Worm (Caenorhabditis elegans) whole organism, L2 larva: Measurements from ENCODE around the gene set-2.

Source experiments
- C34F6.9 ChIP-seq: fragments of 150-350 bp; optimal IDR thresholded peaks from 2 replicates; lab custom pipeline; 2014; ENCODE audit warnings: missing biosample characterization, missing genetic modification characterization
- F13H6.1 ChIP-seq: sonication (generic microtip); optimal IDR thresholded peaks from 2 replicates; lab custom pipeline; 2016; ENCODE audit warnings: missing genetic modification characterization, missing compliant biosample characterization
- R02D3.7 ChIP-seq: fragments of 150-350 bp; optimal IDR thresholded peaks from 2 replicates; lab custom pipeline; 2014; ENCODE audit warnings: missing biosample characterization, missing genetic modification characterization
- Y55F3AM.14 ChIP-seq: fragments of 200-800 bp; sonication (Bioruptor generic); optimal IDR thresholded peaks from 2 replicates; lab custom pipeline; 2018; ENCODE audit warnings: mild to moderate bottlenecking, missing genetic modification characterization, missing compliant biosample characterization
- ZK546.5 ChIP-seq: sonication (generic microtip); optimal IDR thresholded peaks from 2 replicates; lab custom pipeline; 2017; ENCODE audit warnings: missing biosample characterization, missing genetic modification characterization
- alr-1 ChIP-seq: fragments of 150-350 bp; optimal IDR thresholded peaks from 2 replicates; lab custom pipeline; 2014; ENCODE audit warnings: missing biosample characterization, missing genetic modification characterization
- blmp-1 ChIP-seq: sonication (generic microtip); optimal IDR thresholded peaks from 2 replicates; lab custom pipeline; 2017; ENCODE audit warnings: missing genetic modification characterization, mild to moderate bottlenecking, missing compliant biosample characterization, antibody characterized with exemption, moderate library complexity; ENCODE audit not compliant: insufficient read depth
- ceh-82 ChIP-seq: fragments of 150-350 bp; optimal IDR thresholded peaks from 2 replicates; lab custom pipeline; 2014; ENCODE audit warnings: missing biosample characterization, missing genetic modification characterization
- crh-2 ChIP-seq: sonication (generic microtip); optimal IDR thresholded peaks from 2 replicates; lab custom pipeline; 2017; ENCODE audit warnings: missing biosample characterization, missing genetic modification characterization
- dmd-4 ChIP-seq: sonication (generic microtip); optimal IDR thresholded peaks from 2 replicates; lab custom pipeline; 2017; ENCODE audit warnings: missing biosample characterization, missing genetic modification characterization
- egl-27 ChIP-seq: sonication (generic microtip); optimal IDR thresholded peaks from 3 replicates; lab custom pipeline; 2017; ENCODE audit warnings: missing biosample characterization, missing genetic modification reagents, missing genetic modification characterization
- elt-3 ChIP-seq: sonication (generic microtip); optimal IDR thresholded peaks from 2 replicates; lab custom pipeline; 2017; ENCODE audit warnings: missing biosample characterization, missing genetic modification characterization
- fos-1 ChIP-seq: fragments of 150-350 bp; optimal IDR thresholded peaks from 2 replicates; lab custom pipeline; 2014; ENCODE audit warnings: missing biosample characterization, missing genetic modification characterization
- gmeb-1 ChIP-seq: fragments of 150-350 bp; optimal IDR thresholded peaks from 2 replicates; lab custom pipeline; 2014; ENCODE audit warnings: missing biosample characterization, missing genetic modification characterization
- lin-11 ChIP-seq: fragments of 150-350 bp; sonication (generic microtip); optimal IDR thresholded peaks from 2 replicates; lab custom pipeline; 2014; ENCODE audit warnings: missing biosample characterization, missing genetic modification characterization, inconsistent platforms, mixed read lengths
- lin-13 ChIP-seq: fragments of 150-350 bp; optimal IDR thresholded peaks from 2 replicates; lab custom pipeline; 2014; ENCODE audit warnings: missing biosample characterization, missing genetic modification reagents, missing genetic modification characterization
- lsy-2 ChIP-seq, 2 experiments: fragments of 150-350 bp in 1 of 2; sonication (generic microtip) in 1 of 2; optimal IDR thresholded peaks; 2 replicates each; lab custom pipeline; 2014 to 2017; ENCODE audit warnings: missing biosample characterization in 2 of 2, missing genetic modification characterization in 2 of 2
- mab-5 ChIP-seq: fragments of 150-350 bp; optimal IDR thresholded peaks from 2 replicates; lab custom pipeline; 2014; ENCODE audit warnings: missing biosample characterization, missing genetic modification characterization
- mbf-1 ChIP-seq: sonication (generic microtip); optimal IDR thresholded peaks from 2 replicates; lab custom pipeline; 2017; ENCODE audit warnings: missing biosample characterization, missing genetic modification characterization
- mdl-1 ChIP-seq, 2 experiments: fragments of 150-350 bp in 1 of 2; sonication (generic microtip) in 1 of 2; optimal IDR thresholded peaks; 2 replicates each; lab custom pipeline; 2017; ENCODE audit warnings: missing biosample characterization in 2 of 2, missing genetic modification characterization in 2 of 2
- nhr-11 ChIP-seq: fragments of 150-350 bp; optimal IDR thresholded peaks from 2 replicates; lab custom pipeline; 2014; ENCODE audit warnings: missing biosample characterization, missing genetic modification characterization
- nhr-12 ChIP-seq: fragments of 150-350 bp; optimal IDR thresholded peaks from 2 replicates; lab custom pipeline; 2014; ENCODE audit warnings: missing biosample characterization, missing genetic modification characterization
- nhr-129 ChIP-seq: fragments of 150-350 bp; optimal IDR thresholded peaks from 2 replicates; lab custom pipeline; 2014; ENCODE audit warnings: missing biosample characterization, missing genetic modification characterization
- nhr-21 ChIP-seq: fragments of 150-350 bp; optimal IDR thresholded peaks from 2 replicates; lab custom pipeline; 2014; ENCODE audit warnings: missing biosample characterization, missing genetic modification characterization
- nhr-23 ChIP-seq: fragments of 150-350 bp; optimal IDR thresholded peaks from 2 replicates; lab custom pipeline; 2014; ENCODE audit warnings: missing biosample characterization, missing genetic modification reagents, missing genetic modification characterization
- nhr-237 ChIP-seq: fragments of 150-350 bp; optimal IDR thresholded peaks from 2 replicates; lab custom pipeline; 2014; ENCODE audit warnings: missing biosample characterization, missing genetic modification characterization
- nhr-25 ChIP-seq: fragments of 150-350 bp; sonication (generic microtip); optimal IDR thresholded peaks from 3 replicates; lab custom pipeline; 2014; ENCODE audit warnings: missing biosample characterization, missing genetic modification characterization
- nhr-6 ChIP-seq: fragments of 150-350 bp; optimal IDR thresholded peaks from 2 replicates; lab custom pipeline; 2014; ENCODE audit warnings: missing biosample characterization, missing genetic modification characterization
- sem-4 ChIP-seq: fragments of 150-350 bp; optimal IDR thresholded peaks from 2 replicates; lab custom pipeline; 2014; ENCODE audit warnings: missing biosample characterization, missing genetic modification reagents, missing genetic modification characterization
- skn-1 ChIP-seq: sonication (generic microtip); optimal IDR thresholded peaks from 2 replicates; lab custom pipeline; 2017; ENCODE audit warnings: missing biosample characterization, missing genetic modification characterization
- sma-9 ChIP-seq, 2 experiments: fragments of 150-350 bp in 1 of 2; sonication (generic microtip) in 1 of 2; optimal IDR thresholded peaks; 2 replicates each; lab custom pipeline; 2014 to 2016; ENCODE audit warnings: missing genetic modification characterization in 2 of 2, mild to moderate bottlenecking in 1 of 2, missing biosample characterization in 1 of 2, missing compliant biosample characterization in 1 of 2, missing genetic modification reagents in 1 of 2, moderate library complexity in 1 of 2
- snpc-4 ChIP-seq: fragments of 150-350 bp; optimal IDR thresholded peaks from 2 replicates; lab custom pipeline; 2014; ENCODE audit warnings: missing biosample characterization, missing genetic modification characterization
- unc-39 ChIP-seq: fragments of 150-350 bp; optimal IDR thresholded peaks from 2 replicates; lab custom pipeline; 2014; ENCODE audit warnings: missing biosample characterization, missing genetic modification characterization
- unc-55 ChIP-seq: fragments of 150-350 bp; sonication (generic microtip); optimal IDR thresholded peaks from 3 replicates; lab custom pipeline; 2014; ENCODE audit warnings: missing biosample characterization, missing genetic modification reagents, missing genetic modification characterization
- unc-62 ChIP-seq: fragments of 150-350 bp; optimal IDR thresholded peaks from 2 replicates; lab custom pipeline; 2014; ENCODE audit warnings: missing biosample characterization, missing genetic modification reagents, missing genetic modification characterization
- zag-1 ChIP-seq: fragments of 150-350 bp; optimal IDR thresholded peaks from 2 replicates; lab custom pipeline; 2014; ENCODE audit warnings: missing biosample characterization, missing genetic modification characterization
- ztf-4 ChIP-seq: fragments of 150-350 bp; optimal IDR thresholded peaks from 2 replicates; lab custom pipeline; 2014; ENCODE audit warnings: missing biosample characterization, missing genetic modification characterization

set-2 gene

ce11 chrIII:4899035-4899578 lies 30.9 kb downstream of the set-2 start, which contains the start of gene nhl-2:
Gene nhl-2 (minus strand): TSS chrIII:4899085.
- TF ChIP-seq unc-62 (GFP tag; lab: Kevin White, UChicago) (no peak), mbf-1 (no peak), sem-4 (tag; lab: Kevin White, UChicago) (no peak), nhr-21 (tag; lab: Kevin White, UChicago) (no peak), C34F6.9 (tag; lab: Kevin White, UChicago) (no peak), sma-9 (GFP tag; optimal IDR thresholded peaks at IDR 0.05; lab: Kevin White, UChicago) (no peak), sma-9 (tag; optimal IDR thresholded peaks at IDR 0.05; lab: Kevin White, UChicago) (no peak), crh-2 (tag; lab: Kevin White, UChicago) (no peak), nhr-12 (tag; lab: Kevin White, UChicago) (no peak), mdl-1 (tag; optimal IDR thresholded peaks at IDR 0.05; lab: Kevin White, UChicago) (no peak), lsy-2 (tag; optimal IDR thresholded peaks at IDR 0.05; lab: Kevin White, UChicago) (no peak)

- TF ChIP-seq snpc-4 (tag; lab: Kevin White, UChicago) (no peak), gmeb-1 (no peak), unc-55 (GFP tag; lab: Kevin White, UChicago) (no peak), nhr-129 (no peak), zag-1 (tag; lab: Kevin White, UChicago) (no peak), elt-3 (tag; lab: Kevin White, UChicago) (no peak), egl-27 (tag; lab: Kevin White, UChicago) (no peak), blmp-1 (tag; lab: Kevin White, UChicago) (no peak), fos-1 (tag; lab: Kevin White, UChicago) (no peak), nhr-6 (no peak), Y55F3AM.14 (GFP tag; lab: Kevin White, UChicago) (no peak), dmd-4 (tag; lab: Kevin White, UChicago) (no peak), R02D3.7 (no peak), unc-62 (GFP tag; lab: Kevin White, UChicago) (no peak), F13H6.1 (no peak), skn-1 (tag; lab: Kevin White, UChicago) (no peak)
Observed at ce11 chrIII:4895313-4895712, 34.7 kb downstream of the set-2 start.

ce11 chrIII:4893540-4893939 lies 36.5 kb downstream of the set-2 start, which contains the start of gene F26F4.6:
Gene F26F4.6 (minus strand): TSS chrIII:4893640.
- TF ChIP-seq nhr-11: no peak
- no peak for TF ChIP-seq unc-62 (GFP tag; lab: Kevin White, UChicago)
- no peak for TF ChIP-seq dmd-4 (tag; lab: Kevin White, UChicago)
- no peak for TF ChIP-seq mab-5 (tag; lab: Kevin White, UChicago)
- TF ChIP-seq ztf-4 (tag; lab: Kevin White, UChicago): no peak
- TF ChIP-seq ceh-82 (tag; lab: Kevin White, UChicago): no peak
- TF ChIP-seq lsy-2 (tag; optimal IDR thresholded peaks at IDR 0.05; lab: Kevin White, UChicago): no peak
- TF ChIP-seq F13H6.1: no peak
- TF ChIP-seq snpc-4 (tag; lab: Kevin White, UChicago): no peak
- no peak for TF ChIP-seq nhr-12 (tag; lab: Kevin White, UChicago)
- no peak for TF ChIP-seq lin-11 (tag; lab: Kevin White, UChicago)
- TF ChIP-seq gmeb-1: no peak
- TF ChIP-seq nhr-25 (tag; lab: Kevin White, UChicago): no peak
- no peak for TF ChIP-seq zag-1 (tag; lab: Kevin White, UChicago)
- no peak for TF ChIP-seq elt-3 (tag; lab: Kevin White, UChicago)
- no peak for TF ChIP-seq nhr-129
- TF ChIP-seq nhr-23: no peak
- no peak for TF ChIP-seq unc-39 (tag; lab: Kevin White, UChicago)

ce11 chrIII:4890997-4891396 lies 39.0 kb downstream of the set-2 start, which contains the start of gene F26F4.5:
Gene F26F4.5 (minus strand): TSS chrIII:4891252.
- TF ChIP-seq alr-1 (tag; lab: Kevin White, UChicago) (no peak), fos-1 (tag; lab: Kevin White, UChicago) (no peak), egl-27 (tag; lab: Kevin White, UChicago) (no peak), ZK546.5 (tag; lab: Kevin White, UChicago) (no peak), lin-13 (GFP tag; lab: Kevin White, UChicago) (no peak), nhr-237 (tag; lab: Kevin White, UChicago) (no peak), nhr-21 (tag; lab: Kevin White, UChicago) (no peak), unc-39 (tag; lab: Kevin White, UChicago) (no peak)
